Worm (Caenorhabditis elegans) whole organism, early embryonic: ENCODE results near the gene C25F9.2.

ENCODE experiments used
- F13C5.2 ChIP-seq: sonication (generic microtip); optimal IDR thresholded peaks from 2 replicates; lab custom pipeline; 2017; ENCODE audit warnings: mild to moderate bottlenecking, missing genetic modification characterization, inconsistent platforms, missing compliant biosample characterization
- ama-1 ChIP-seq: fragments of 150-350 bp; optimal IDR thresholded peaks from 2 replicates; lab custom pipeline; 2014
- ets-7 ChIP-seq: sonication (generic microtip); optimal IDR thresholded peaks from 2 replicates; lab custom pipeline; 2016; ENCODE audit warnings: missing genotype, missing genetic modification characterization, missing compliant biosample characterization

DNA sequence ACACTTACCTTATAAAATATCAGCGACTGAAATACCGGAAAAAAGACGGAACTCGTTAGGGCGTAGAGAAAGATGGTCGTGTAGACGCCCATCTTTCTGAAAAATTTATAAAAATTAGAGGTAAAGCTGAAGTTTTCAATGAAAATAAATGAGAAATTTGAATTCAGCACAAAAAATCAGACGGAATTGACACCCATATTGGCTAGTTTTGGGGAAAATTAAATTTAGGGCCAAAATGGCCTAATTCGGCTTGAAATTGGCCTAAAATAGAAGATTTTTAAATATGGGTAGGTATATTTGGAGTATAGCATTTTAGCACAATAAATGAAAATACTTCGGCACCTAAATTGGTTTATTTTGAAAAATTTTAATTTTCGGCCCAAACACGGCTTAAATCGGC, 31.2 kb upstream of the C25F9.2 start, which contains the start of gene slcr-46.2:
- TF ChIP-seq ets-7 (tag; lab: Kevin White, UChicago), result no peak
- TF ChIP-seq F13C5.2, result no peak
- TF ChIP-seq ama-1 (lab: Kevin White, UChicago), result no peak
